Worm (Caenorhabditis elegans) whole organism, early embryonic: ENCODE data around the gene C49H3.12.

Experiments
- B0310.2 ChIP-seq: sonication (generic microtip); optimal IDR thresholded peaks from 2 replicates; lab custom pipeline; 2016; ENCODE audit warnings: mild to moderate bottlenecking, missing genetic modification characterization, missing compliant biosample characterization
- F13C5.2 ChIP-seq: sonication (generic microtip); optimal IDR thresholded peaks from 2 replicates; lab custom pipeline; 2017; ENCODE audit warnings: mild to moderate bottlenecking, missing genetic modification characterization, inconsistent platforms, missing compliant biosample characterization
- aly-1 ChIP-seq: sonication (generic microtip); optimal IDR thresholded peaks from 2 replicates; lab custom pipeline; 2016; ENCODE audit warnings: missing genetic modification characterization, missing compliant biosample characterization
- ama-1 ChIP-seq: fragments of 150-350 bp; optimal IDR thresholded peaks from 2 replicates; lab custom pipeline; 2014
- ceh-13 ChIP-seq: fragments of 200-800 bp; sonication (Bioruptor generic); optimal IDR thresholded peaks from 2 replicates; lab custom pipeline; 2018; ENCODE audit warnings: mild to moderate bottlenecking, missing genetic modification characterization, missing compliant biosample characterization
- ceh-36 ChIP-seq: sonication (generic microtip); optimal IDR thresholded peaks from 2 replicates; lab custom pipeline; 2016; ENCODE audit warnings: missing genetic modification characterization, inconsistent platforms, missing compliant biosample characterization
- ets-7 ChIP-seq: sonication (generic microtip); optimal IDR thresholded peaks from 2 replicates; lab custom pipeline; 2016; ENCODE audit warnings: missing genotype, missing genetic modification characterization, missing compliant biosample characterization
- flt-1 ChIP-seq: fragments of 200-800 bp; sonication (Bioruptor generic); IDR thresholded peaks from 2 replicates; pipeline ENCODE4 v1.3.6; 2022; ENCODE audit warnings: missing genetic modification characterization, missing compliant biosample characterization
- hmbx-1 ChIP-seq: sonication (generic microtip); optimal IDR thresholded peaks from 2 replicates; lab custom pipeline; 2016; ENCODE audit warnings: mild to moderate bottlenecking, missing genetic modification characterization, missing compliant biosample characterization
- hmg-4 ChIP-seq: fragments of 200-800 bp; sonication (Bioruptor generic); optimal IDR thresholded peaks from 2 replicates; lab custom pipeline; 2018; ENCODE audit warnings: mild to moderate bottlenecking, missing genetic modification characterization, missing compliant biosample characterization
- hnd-1 ChIP-seq: sonication (generic microtip); optimal IDR thresholded peaks from 2 replicates; lab custom pipeline; 2016; ENCODE audit warnings: missing genetic modification characterization, missing compliant biosample characterization
- pes-1 ChIP-seq: fragments of 200-800 bp; sonication (Bioruptor generic); IDR thresholded peaks from 2 replicates; pipeline ENCODE4 v1.3.6; 2022; ENCODE audit warnings: missing genetic modification reagents, missing genetic modification characterization, missing compliant biosample characterization
- scrt-1 ChIP-seq: fragments of 200-800 bp; sonication (Bioruptor generic); IDR thresholded peaks from 2 replicates; pipeline ENCODE4 v1.3.6; 2022; ENCODE audit warnings: missing genetic modification characterization, missing compliant biosample characterization
- sea-1 ChIP-seq: fragments of 200-800 bp; sonication (Bioruptor generic); conservative IDR thresholded peaks from 2 replicates; pipeline ENCODE4 v1.3.6; 2022; ENCODE audit warnings: missing genetic modification characterization, missing compliant biosample characterization
- tbx-11 ChIP-seq: fragments of 200-800 bp; sonication (Bioruptor generic); IDR thresholded peaks from 2 replicates; pipeline ENCODE4 v1.3.6; 2022; ENCODE audit warnings: missing genetic modification characterization, missing compliant biosample characterization
- tbx-37 ChIP-seq: fragments of 200-800 bp; sonication (Bioruptor generic); conservative IDR thresholded peaks from 2 replicates; pipeline ENCODE4 v1.3.6; 2022; ENCODE audit warnings: missing genetic modification reagents, missing genetic modification characterization, missing compliant biosample characterization
- tra-4 ChIP-seq: sonication (generic microtip); optimal IDR thresholded peaks from 2 replicates; lab custom pipeline; 2017; ENCODE audit warnings: missing genetic modification characterization, missing compliant biosample characterization

C49H3.12 gene

DNA sequence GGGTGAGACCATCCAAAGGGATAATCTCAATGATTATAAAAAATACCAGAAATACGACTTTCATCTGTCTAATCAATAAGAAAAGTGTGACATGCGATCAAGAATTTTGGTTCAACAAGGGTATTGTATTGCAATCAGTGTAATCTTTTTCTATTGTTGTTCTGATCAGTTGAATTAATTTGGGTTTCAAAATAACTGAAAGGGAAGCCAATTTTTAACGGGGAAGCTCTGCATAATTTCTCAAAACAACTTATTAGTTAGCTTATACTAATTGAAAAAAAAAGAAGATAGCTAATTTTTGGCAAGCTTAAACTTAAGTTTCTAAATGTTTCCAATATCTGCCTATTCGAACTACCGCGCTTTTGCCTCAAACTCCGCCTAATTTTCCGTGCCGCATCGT, at the start of gene C49H3.12:
Gene C49H3.12 (minus strand): TSS at position 101 of the 400 bp plus-strand sequence.
- TF ChIP-seq B0310.2 (tag; lab: Kevin White, UChicago) (no peak), hmbx-1 (tag; lab: Kevin White, UChicago) (no peak), hmg-4 (GFP tag; lab: Kevin White, UChicago) (no peak), ets-7 (tag; lab: Kevin White, UChicago) (no peak), tbx-11 (no peak), F13C5.2 (tag; lab: Kevin White, UChicago) (no peak), scrt-1 (no peak), ama-1 (lab: Kevin White, UChicago) (no peak), ceh-36 (tag; lab: Kevin White, UChicago) (no peak), hnd-1 (no peak), aly-1 (tag; lab: Kevin White, UChicago) (no peak), flt-1 (GFP tag; lab: Robert Waterston, UW) (no peak), ceh-13 (GFP tag; lab: Kevin White, UChicago) (no peak), tra-4 (tag; lab: Kevin White, UChicago) (no peak), sea-1 (GFP tag; lab: Robert Waterston, UW) (no peak), tbx-37 (GFP tag; lab: Robert Waterston, UW) (no peak), pes-1 (GFP tag; lab: Robert Waterston, UW) (no peak)

- TF ChIP-seq ets-7 (tag; lab: Kevin White, UChicago) (no peak), ceh-36 (tag; lab: Kevin White, UChicago) (no peak), tra-4 (tag; lab: Kevin White, UChicago) (no peak), flt-1 (GFP tag; lab: Robert Waterston, UW) (no peak), tbx-11 (no peak), hmg-4 (GFP tag; lab: Kevin White, UChicago) (no peak), pes-1 (GFP tag; lab: Robert Waterston, UW) (no peak), B0310.2 (tag; lab: Kevin White, UChicago) (no peak), sea-1 (GFP tag; lab: Robert Waterston, UW) (no peak), aly-1 (tag; lab: Kevin White, UChicago) (no peak), tbx-37 (GFP tag; lab: Robert Waterston, UW) (no peak), hnd-1 (no peak), F13C5.2 (tag; lab: Kevin White, UChicago) (no peak), hmbx-1 (tag; lab: Kevin White, UChicago) (no peak), ama-1 (lab: Kevin White, UChicago) (no peak), scrt-1 (no peak), ceh-13 (GFP tag; lab: Kevin White, UChicago) (no peak)
Measured at ce11 chrIV:7976210-7976609, 49.1 kb upstream of the C49H3.12 start, which contains the start of gene F57H12.6. F57H12.6 (minus strand) TSS chrIV:7976310.

- TF ChIP-seq hmg-4 (GFP tag; lab: Kevin White, UChicago) (no peak), B0310.2 (tag; lab: Kevin White, UChicago) (no peak), sea-1 (GFP tag; lab: Robert Waterston, UW) (no peak), tbx-11 (no peak), hmbx-1 (tag; lab: Kevin White, UChicago) (no peak), scrt-1 (no peak), pes-1 (GFP tag; lab: Robert Waterston, UW) (no peak), ets-7 (tag; lab: Kevin White, UChicago) (no peak), ama-1 (lab: Kevin White, UChicago) (no peak), ceh-36 (tag; lab: Kevin White, UChicago) (no peak), F13C5.2 (tag; lab: Kevin White, UChicago) (no peak), ceh-13 (GFP tag; lab: Kevin White, UChicago) (no peak), tbx-37 (GFP tag; lab: Robert Waterston, UW) (no peak)
Measured at ce11 chrIV:7967006-7967405, 39.9 kb upstream of the C49H3.12 start, which contains the start of gene F57H12.5. F57H12.5 (plus strand) TSS chrIV:7967306.

DNA sequence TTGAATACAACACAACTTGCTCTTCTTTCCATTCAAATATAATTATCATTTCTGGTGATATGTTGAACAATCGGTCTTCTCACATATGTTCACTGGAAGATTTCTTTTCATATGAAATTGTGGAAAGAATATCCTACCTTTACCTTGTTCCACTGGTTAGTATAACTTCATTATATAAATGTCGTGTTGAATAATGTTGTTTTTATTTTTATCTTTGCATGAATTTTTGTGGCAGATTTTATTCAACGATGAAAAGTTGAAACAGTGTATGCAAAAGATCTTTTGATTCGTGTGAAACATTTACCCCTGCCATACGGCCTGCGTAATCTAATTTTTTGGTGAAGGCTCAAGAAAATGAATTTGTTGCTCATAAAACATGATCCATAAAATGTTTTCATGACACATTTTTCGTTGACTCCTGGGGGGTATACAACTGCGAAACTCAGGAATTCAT, 34.8 kb upstream of the C49H3.12 start:
- no peak for TF ChIP-seq hmbx-1 (tag; lab: Kevin White, UChicago)

DNA sequence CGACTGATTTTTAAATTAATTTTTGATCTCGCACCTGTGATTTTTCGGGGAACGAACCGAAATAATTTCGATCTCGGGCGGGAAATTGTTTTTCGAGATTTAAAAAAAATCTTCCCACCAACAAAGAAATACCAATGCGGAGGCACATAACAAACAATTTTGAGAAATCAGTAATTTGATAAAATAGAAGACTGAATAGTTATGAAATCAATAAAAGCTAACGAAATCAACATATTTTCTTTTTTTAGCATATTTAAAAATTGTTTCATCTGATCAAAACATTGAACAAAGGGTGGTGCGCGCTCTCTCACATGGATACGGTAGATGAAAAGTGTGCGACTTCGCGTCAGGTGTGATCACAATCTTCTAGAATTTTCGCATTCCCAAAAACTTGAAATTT, 31.0 kb upstream of the C49H3.12 start:
- TF ChIP-seq scrt-1, result no peak
- no peak for TF ChIP-seq sea-1 (GFP tag; lab: Robert Waterston, UW)
- TF ChIP-seq B0310.2 (tag; lab: Kevin White, UChicago), result no peak
- TF ChIP-seq pes-1 (GFP tag; lab: Robert Waterston, UW), result no peak
- TF ChIP-seq F13C5.2 (tag; lab: Kevin White, UChicago), result no peak
- TF ChIP-seq flt-1 (GFP tag; lab: Robert Waterston, UW), result no peak
- no peak for TF ChIP-seq hmbx-1 (tag; lab: Kevin White, UChicago)
- TF ChIP-seq ets-7 (tag; lab: Kevin White, UChicago), result no peak
- no peak for TF ChIP-seq tbx-37 (GFP tag; lab: Robert Waterston, UW)
- no peak for TF ChIP-seq hmg-4 (GFP tag; lab: Kevin White, UChicago)
- TF ChIP-seq ceh-36 (tag; lab: Kevin White, UChicago), result no peak

- TF ChIP-seq F13C5.2 (tag; lab: Kevin White, UChicago) (no peak), flt-1 (GFP tag; lab: Robert Waterston, UW) (no peak), ets-7 (tag; lab: Kevin White, UChicago) (no peak), scrt-1 (no peak), hnd-1 (no peak), sea-1 (GFP tag; lab: Robert Waterston, UW) (no peak), hmbx-1 (tag; lab: Kevin White, UChicago) (no peak), ama-1 (lab: Kevin White, UChicago) (no peak), pes-1 (GFP tag; lab: Robert Waterston, UW) (no peak), tbx-11 (no peak)
Measured at ce11 chrIV:7957504-7957903, 30.4 kb upstream of the C49H3.12 start, which contains the start of gene frpr-10. frpr-10 (plus strand) TSS chrIV:7957804.

ce11 chrIV:7956643-7957317, 29.7 kb upstream of the C49H3.12 start, which contains the start of gene csr-1:
csr-1 (plus strand) TSS chrIV:7957267.
- TF ChIP-seq aly-1 (tag; lab: Kevin White, UChicago), result no peak
- TF ChIP-seq tra-4 (tag; lab: Kevin White, UChicago), result no peak
- no peak for TF ChIP-seq hnd-1
- TF ChIP-seq B0310.2 (tag; lab: Kevin White, UChicago), result no peak
- no peak for TF ChIP-seq scrt-1
- TF ChIP-seq hmg-4 (GFP tag; lab: Kevin White, UChicago), result no peak
- TF ChIP-seq tbx-37 (GFP tag; lab: Robert Waterston, UW), result no peak
- TF ChIP-seq ets-7 (tag; lab: Kevin White, UChicago), result no peak
- TF ChIP-seq flt-1 (GFP tag; lab: Robert Waterston, UW), result no peak
